Fruit fly (Drosophila melanogaster): ENCODE measurements around the gene Pfdn5.

Pfdn5 gene

DNA sequence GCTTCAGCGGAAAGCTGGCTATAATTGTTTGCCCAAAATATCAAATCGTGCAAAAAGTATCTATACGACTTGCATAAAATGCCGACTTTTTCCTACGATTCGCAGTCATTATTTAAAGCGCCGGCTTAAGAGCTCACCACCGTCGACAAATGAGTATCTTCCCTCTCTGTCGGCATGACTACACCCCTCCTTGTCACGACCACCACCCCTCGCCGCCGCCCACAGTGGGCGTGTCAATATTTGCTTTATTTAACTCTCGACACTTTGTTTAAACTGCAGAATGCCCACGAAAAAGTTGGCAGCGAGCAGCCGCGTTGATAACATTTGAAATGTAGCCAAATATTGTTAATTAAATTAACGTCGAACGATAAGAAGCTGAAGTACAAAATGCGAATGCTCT, 31.4 kb downstream of the Pfdn5 start (continued):
- TF ChIP-seq CG7963 (GFP tag; IDR thresholded peaks at IDR 0.05; ENCODE audit: partially characterized antibody) = no peak
- TF ChIP-seq Rx (GFP tag; IDR thresholded peaks at IDR 0.05) = 0 out of 2 replicates have a peak, but pooled peaks have one; percentile 22
- no peak for TF ChIP-seq jing (GFP tag; optimal IDR thresholded peaks at IDR 0.05)
- TF ChIP-seq run (tag; optimal IDR thresholded peaks at IDR 0.05) = no peak
- TF ChIP-seq mirr (GFP tag; optimal IDR thresholded peaks at IDR 0.05) = peak; percentile 41
- TF ChIP-seq CG14014 (GFP tag; IDR thresholded peaks at IDR 0.05) = no peak
- no peak for TF ChIP-seq Dip2 (GFP tag; IDR thresholded peaks at IDR 0.05)
- TF ChIP-seq bab2 (GFP tag; optimal IDR thresholded peaks at IDR 0.05) = no peak
- no peak for TF ChIP-seq Sin3A (optimal IDR thresholded peaks at IDR 0.05)
- TF ChIP-seq Adf1 (GFP tag; IDR thresholded peaks at IDR 0.05) = 0 out of 2 replicates have a peak, but pooled peaks have one; percentile 17
- TF ChIP-seq pfk (GFP tag; optimal IDR thresholded peaks at IDR 0.05) = no peak
- peak; percentile 27 for TF ChIP-seq CG15514 (GFP tag; optimal IDR thresholded peaks at IDR 0.05)
- no peak for TF ChIP-seq Max (GFP tag; optimal IDR thresholded peaks at IDR 0.05)
- TF ChIP-seq Blimp-1 (GFP tag; optimal IDR thresholded peaks at IDR 0.05) = no peak
- no peak for TF ChIP-seq Awh (GFP tag; IDR thresholded peaks at IDR 0.05)
- TF ChIP-seq BtbVII (GFP tag; optimal IDR thresholded peaks at IDR 0.05) = peak; percentile 16

DNA sequence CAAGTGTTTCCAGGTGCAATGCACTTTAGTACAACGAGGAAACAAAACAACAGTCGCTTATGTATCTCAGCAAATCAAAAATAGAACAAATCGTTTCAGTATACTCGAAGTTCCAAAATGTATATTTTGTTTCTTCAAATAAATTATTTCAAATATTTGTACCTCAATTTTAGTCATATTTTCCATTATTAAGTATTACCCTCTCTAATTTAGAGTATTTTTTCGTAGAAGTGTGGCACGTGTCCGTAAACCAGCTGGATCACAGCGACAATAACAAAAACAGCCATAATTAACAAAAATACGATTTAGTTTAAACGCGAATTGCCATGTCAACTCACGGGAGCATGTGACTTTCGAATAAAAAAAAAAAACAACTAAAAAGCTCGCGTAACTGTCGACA, 31.9 kb downstream of the Pfdn5 start:
- TF ChIP-seq pb (GFP tag; optimal IDR thresholded peaks at IDR 0.05) = no peak
- no peak for TF ChIP-seq CG2199 (GFP tag; IDR thresholded peaks at IDR 0.05)
- TF ChIP-seq insv (GFP tag; optimal IDR thresholded peaks at IDR 0.05) = no peak
- TF ChIP-seq CG9609 (GFP tag; optimal IDR thresholded peaks at IDR 0.05) = no peak
- TF ChIP-seq CG3995 (GFP tag; optimal IDR thresholded peaks at IDR 0.05) = no peak
- no peak for TF ChIP-seq al (GFP tag; IDR thresholded peaks at IDR 0.05)
- no peak for TF ChIP-seq sug (tag; optimal IDR thresholded peaks at IDR 0.05)
- TF ChIP-seq pho (GFP tag; optimal IDR thresholded peaks at IDR 0.05) = no peak
- TF ChIP-seq Ravus (GFP tag; IDR thresholded peaks at IDR 0.05) = no peak
- no peak for TF ChIP-seq CG7271 (tag; optimal IDR thresholded peaks at IDR 0.05)
- no peak for TF ChIP-seq CG1602 (GFP tag; optimal IDR thresholded peaks at IDR 0.05)
- no peak for TF ChIP-seq CG6175 (GFP tag; IDR thresholded peaks at IDR 0.05)
- TF ChIP-seq CG17328 (GFP tag; IDR thresholded peaks at IDR 0.05) = no peak

DNA sequence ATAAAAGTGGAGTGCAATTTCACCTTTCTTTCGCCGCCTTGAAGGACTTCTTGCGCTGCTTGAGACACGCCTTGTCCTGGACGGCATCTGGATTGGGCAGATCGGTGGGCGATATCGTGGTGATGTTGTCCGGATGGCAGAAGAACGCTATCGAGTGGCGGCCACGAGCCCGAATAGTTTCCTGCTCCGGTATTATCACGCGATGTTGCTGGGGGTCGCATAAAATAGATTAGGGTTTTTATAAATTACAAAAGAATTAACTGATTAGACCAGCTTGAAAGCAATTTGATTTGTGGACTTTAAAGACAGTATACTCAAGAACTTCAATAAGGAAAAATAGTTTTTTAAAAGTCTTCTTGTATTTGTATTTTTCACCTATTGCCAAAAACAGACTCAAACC, 33.6 kb downstream of the Pfdn5 start:
- TF ChIP-seq CG6854 (GFP tag; optimal IDR thresholded peaks at IDR 0.05) (peak; percentile 8), dan (GFP tag; IDR thresholded peaks at IDR 0.05) (no peak), CG8089 (GFP tag; optimal IDR thresholded peaks at IDR 0.05) (no peak), dysf (GFP tag; IDR thresholded peaks at IDR 0.05) (0 out of 3 replicates have a peak, but pooled peaks have one; percentile 13), pho (GFP tag; optimal IDR thresholded peaks at IDR 0.05) (no peak), CG13624 (GFP tag; optimal IDR thresholded peaks at IDR 0.05) (no peak), CG10209 (GFP tag; optimal IDR thresholded peaks at IDR 0.05) (no peak), Rx (GFP tag; IDR thresholded peaks at IDR 0.05) (no peak), cwo (GFP tag; optimal IDR thresholded peaks at IDR 0.05) (peak; percentile 11), sens (GFP tag) (peak; percentile 47), sug (tag; optimal IDR thresholded peaks at IDR 0.05) (peak; percentile 92), sob (GFP tag; IDR thresholded peaks at IDR 0.05) (no peak), ro (GFP tag; IDR thresholded peaks at IDR 0.05) (no peak), B-H1 (GFP tag; IDR thresholded peaks at IDR 0.05) (no peak), MESR4 (GFP tag; optimal IDR thresholded peaks at IDR 0.05) (no peak), exex (tag; optimal IDR thresholded peaks at IDR 0.05) (peak; percentile 86), CG14441 (GFP tag; IDR thresholded peaks at IDR 0.05) (no peak), pan (optimal IDR thresholded peaks at IDR 0.05) (no peak), pan (GFP tag; optimal IDR thresholded peaks at IDR 0.05 in 1 of 2, IDR thresholded peaks at IDR 0.05 in 1 of 2) (no peak), Ptx1 (GFP tag; IDR thresholded peaks at IDR 0.05) (no peak), Med (GFP tag) (peak; percentile 9)

All from whole organism, embryonic.